Worm (Caenorhabditis elegans): ENCODE measurements around the gene lat-1.

DNA sequence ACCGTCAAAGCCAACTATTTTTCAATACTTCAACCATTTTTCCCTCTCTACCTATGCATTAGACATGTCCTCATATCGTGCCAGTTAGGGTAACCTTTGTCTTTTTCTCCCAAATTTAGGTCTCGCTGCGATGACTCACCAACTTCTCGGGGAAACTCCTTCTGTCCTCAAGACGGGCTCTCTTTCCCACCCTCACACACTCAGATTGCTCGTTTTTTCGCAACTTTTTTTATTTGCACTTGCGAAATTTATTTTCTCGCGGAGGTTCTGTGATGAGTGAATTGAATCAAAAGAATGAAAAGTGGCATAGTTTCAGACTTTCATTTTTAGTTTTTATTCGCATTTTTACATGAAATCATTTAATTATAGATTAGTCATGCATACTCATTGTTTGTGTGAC is 23.7 kb downstream of the lat-1 start:
- TF ChIP-seq Y5F2A.4 (GFP tag; optimal IDR thresholded peaks at IDR 0.05): no peak
- TF ChIP-seq pqm-1 (tag; optimal IDR thresholded peaks at IDR 0.05): no peak
- TF ChIP-seq skn-1 (tag; optimal IDR thresholded peaks at IDR 0.05): no peak
- TF ChIP-seq ama-1 (optimal IDR thresholded peaks at IDR 0.05): no peak
